Fruit fly (Drosophila melanogaster) whole organism, pupa: ENCODE results near the gene CG14968.
A peak's percentile ranks its signal among the peaks of the same experiment; 100 is the strongest.

Experiments
- CG10348 ChIP-seq: fragments of 200-800 bp; sonication (Bioruptor generic); IDR thresholded peaks from 2 replicates; pipeline ENCODE4 v1.3.6; 2022; ENCODE audit warnings: missing biosample characterization, missing genetic modification characterization
- CG12605 ChIP-seq: fragments of 200-800 bp; sonication (Bioruptor generic); IDR thresholded peaks from 2 replicates; pipeline ENCODE4 v1.3.6; 2022; ENCODE audit warnings: missing biosample characterization, missing genetic modification characterization
- CG13204 ChIP-seq: fragments of 200-800 bp; sonication (Bioruptor generic); optimal IDR thresholded peaks from 2 replicates; lab custom pipeline; 2018; ENCODE audit warnings: missing biosample characterization, mild to moderate bottlenecking, missing genetic modification characterization, moderate library complexity
- CG14655 ChIP-seq: fragments of 200-800 bp; sonication (Bioruptor generic); optimal IDR thresholded peaks from 3 replicates; lab custom pipeline; 2017; ENCODE audit warnings: mild to moderate bottlenecking, missing biosample characterization, missing genetic modification reagents, missing genetic modification characterization
- CG15710 ChIP-seq: fragments of 200-800 bp; sonication (Bioruptor generic); optimal IDR thresholded peaks from 2 replicates; lab custom pipeline; 2018; ENCODE audit warnings: missing biosample characterization, mild to moderate bottlenecking, missing genetic modification characterization, moderate library complexity
- CG17806 ChIP-seq: fragments of 200-800 bp; sonication (Bioruptor generic); optimal IDR thresholded peaks from 2 replicates; lab custom pipeline; 2018; ENCODE audit warnings: missing biosample characterization, mild to moderate bottlenecking, missing genetic modification characterization, moderate library complexity
- CG32121 ChIP-seq: fragments of 200-800 bp; sonication (Bioruptor generic); IDR thresholded peaks from 2 replicates; pipeline ENCODE4 v1.3.6; 2022; ENCODE audit warnings: missing biosample characterization, missing genetic modification characterization
- CG34367 ChIP-seq: fragments of 200-800 bp; sonication (Bioruptor generic); optimal IDR thresholded peaks from 2 replicates; lab custom pipeline; 2018; ENCODE audit warnings: missing biosample characterization, mild to moderate bottlenecking, missing genetic modification characterization
- CG4496 ChIP-seq: fragments of 200-800 bp; sonication (Bioruptor generic); IDR thresholded peaks from 3 replicates; pipeline ENCODE4 v1.3.6; 2022; ENCODE audit warnings: missing biosample characterization, missing genetic modification characterization
- CG8159 ChIP-seq: fragments of 200-800 bp; sonication (Bioruptor generic); optimal IDR thresholded peaks from 3 replicates; lab custom pipeline; 2018; ENCODE audit warnings: missing biosample characterization, mild to moderate bottlenecking, missing genetic modification characterization, moderate library complexity
- CG8301 ChIP-seq: fragments of 200-800 bp; sonication (Bioruptor generic); optimal IDR thresholded peaks from 2 replicates; lab custom pipeline; 2018; ENCODE audit warnings: missing biosample characterization, mild to moderate bottlenecking, missing genetic modification characterization
- CG9948 ChIP-seq: fragments of 200-800 bp; sonication (Bioruptor generic); optimal IDR thresholded peaks from 2 replicates; lab custom pipeline; 2018; ENCODE audit warnings: missing biosample characterization, mild to moderate bottlenecking, missing genetic modification characterization, moderate library complexity
- D1 ChIP-seq: fragments of 200-800 bp; sonication (Bioruptor generic); optimal IDR thresholded peaks from 2 replicates; lab custom pipeline; 2018; ENCODE audit warnings: missing biosample characterization, mild to moderate bottlenecking, missing genetic modification characterization, moderate library complexity
- EcR ChIP-seq: fragments of 200-800 bp; sonication (Bioruptor generic); optimal IDR thresholded peaks from 3 replicates; lab custom pipeline; 2019; ENCODE audit warnings: missing biosample characterization, missing genetic modification characterization, mild to moderate bottlenecking, moderate library complexity, missing genetic modification reagents
- Ets98B ChIP-seq: fragments of 200-800 bp; sonication (Bioruptor generic); IDR thresholded peaks from 2 replicates; pipeline ENCODE4 v1.3.6; 2022; ENCODE audit warnings: missing biosample characterization, missing genetic modification characterization
- Pif1A ChIP-seq: fragments of 200-800 bp; sonication (Bioruptor generic); optimal IDR thresholded peaks from 3 replicates; lab custom pipeline; 2016; ENCODE audit warnings: missing biosample characterization, missing genetic modification characterization
- Pif1B ChIP-seq: fragments of 200-800 bp; sonication (Bioruptor generic); optimal IDR thresholded peaks from 3 replicates; lab custom pipeline; 2016; ENCODE audit warnings: missing biosample characterization, missing genetic modification characterization
- Snoo ChIP-seq: fragments of 200-800 bp; sonication (Bioruptor generic); optimal IDR thresholded peaks from 3 replicates; lab custom pipeline; 2017; ENCODE audit warnings: missing biosample characterization, mild to moderate bottlenecking, missing genetic modification characterization, inconsistent platforms
- fd96Ca ChIP-seq: fragments of 200-800 bp; sonication (Bioruptor generic); IDR thresholded peaks from 3 replicates; pipeline ENCODE4 v1.3.6; 2022; ENCODE audit warnings: missing biosample characterization, missing genetic modification characterization
- gl ChIP-seq: fragments of 200-800 bp; sonication (Bioruptor generic); optimal IDR thresholded peaks from 2 replicates; lab custom pipeline; 2018; ENCODE audit warnings: missing biosample characterization, mild to moderate bottlenecking, missing genetic modification characterization
- rn ChIP-seq: fragments of 200-800 bp; sonication (Bioruptor generic); IDR thresholded peaks from 2 replicates; pipeline ENCODE4 v1.3.6; 2022; ENCODE audit warnings: missing biosample characterization, missing genetic modification characterization

The CG14968 gene

DNA sequence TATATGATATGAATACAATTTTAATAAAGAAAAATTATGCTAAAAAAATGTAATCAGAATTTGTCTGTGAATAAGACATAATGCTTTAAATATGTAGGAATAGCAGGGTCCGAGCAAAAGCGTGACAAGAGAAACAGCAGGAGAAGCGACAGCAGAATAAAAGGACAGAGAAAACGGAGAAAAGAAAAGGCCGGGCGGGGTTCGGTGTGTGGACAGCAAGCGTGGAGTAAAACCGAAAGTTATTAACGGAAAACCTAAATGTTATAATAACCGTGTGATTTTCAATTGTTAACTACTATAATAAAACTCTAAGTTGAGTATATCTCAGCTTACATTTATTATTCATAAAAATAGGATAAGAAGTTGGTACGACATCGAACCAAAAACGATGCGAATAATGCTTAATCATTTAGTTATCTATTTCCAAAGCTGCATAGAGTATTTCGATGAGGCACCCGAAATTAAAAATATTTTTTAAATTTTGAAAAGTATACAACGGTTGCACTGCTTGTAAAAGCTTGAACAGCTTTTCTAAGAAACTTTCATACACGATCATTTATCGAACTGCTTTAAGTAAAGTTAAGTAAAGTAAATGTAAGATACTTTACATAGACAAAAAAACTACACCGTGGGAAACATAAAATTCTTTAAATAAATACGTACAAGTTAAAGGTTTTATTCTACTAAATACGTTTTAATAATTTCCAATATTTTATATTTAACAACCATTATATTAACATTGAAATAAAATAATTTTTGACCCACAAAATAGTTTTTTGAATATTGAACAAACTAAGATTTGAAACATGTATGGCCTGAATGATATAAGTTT, 51.0 kb downstream of the CG14968 start:
- TF ChIP-seq CG8301 (tag; lab: Kevin White, UChicago) (peak; percentile 9), Snoo (tag; lab: Kevin White, UChicago) (no peak), CG9948 (tag; lab: Kevin White, UChicago) (peak; percentile 0), gl (tag; lab: Kevin White, UChicago) (no peak), D1 (tag; lab: Kevin White, UChicago) (no peak), CG12605 (GFP tag; lab: Robert Waterston, UW) (0 out of 2 replicates have a peak, but pooled peaks have one; percentile 20), CG32121 (GFP tag; lab: Robert Waterston, UW) (0 out of 2 replicates have a peak, but pooled peaks have one; percentile 10)

DNA sequence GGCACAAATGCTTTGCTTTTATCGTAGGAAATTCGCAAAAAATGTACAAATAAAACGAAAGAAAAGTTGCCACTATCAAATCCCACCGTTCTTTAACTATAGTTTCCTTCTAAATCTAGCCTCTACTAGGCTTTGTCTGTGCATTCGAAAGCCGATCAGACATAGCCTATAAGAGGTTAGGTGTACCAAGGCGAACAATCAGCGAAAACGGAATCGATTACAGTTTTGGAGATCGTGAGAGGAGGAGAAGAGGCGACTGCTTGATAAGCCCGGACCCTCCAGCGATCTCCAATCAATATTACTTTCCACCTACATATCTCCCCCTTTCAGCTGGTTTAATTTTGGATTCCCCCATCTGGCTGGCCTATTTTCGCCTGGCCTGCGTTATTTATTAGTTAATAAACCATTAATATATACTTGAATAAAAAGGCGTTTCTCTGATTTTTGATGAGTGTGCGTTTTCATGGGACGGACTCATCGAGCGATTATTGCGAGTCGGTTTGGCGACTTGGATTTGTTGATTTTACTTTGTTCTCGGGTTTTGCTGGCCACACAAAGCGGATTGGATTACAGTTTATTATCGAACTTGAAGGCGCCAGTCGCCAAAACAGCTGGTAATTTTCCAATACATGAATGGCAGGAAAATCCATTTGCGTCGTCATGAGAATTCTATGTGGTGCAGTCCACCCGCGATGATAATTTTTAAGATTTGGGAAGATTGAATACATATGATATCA, 51.8 kb downstream of the CG14968 start:
- TF ChIP-seq D1 (tag; lab: Kevin White, UChicago) (no peak), CG13204 (no peak), CG9948 (tag; lab: Kevin White, UChicago) (no peak), rn (GFP tag; lab: Robert Waterston, UW) (no peak), CG12605 (GFP tag; lab: Robert Waterston, UW) (no peak), CG8159 (tag; lab: Kevin White, UChicago) (no peak), CG4496 (no peak), CG32121 (GFP tag; lab: Robert Waterston, UW) (no peak), gl (tag; lab: Kevin White, UChicago) (no peak), fd96Ca (no peak), Pif1A (GFP tag; lab: Kevin White, UChicago) (no peak), EcR (no peak), Snoo (tag; lab: Kevin White, UChicago) (no peak), CG10348 (GFP tag; lab: Robert Waterston, UW) (no peak)
- TF ChIP-seq, all 21 proteins: peak for 0

- TF ChIP-seq CG32121 (GFP tag; lab: Robert Waterston, UW) = peak; percentile 80
- TF ChIP-seq gl (tag; lab: Kevin White, UChicago) = no peak
- TF ChIP-seq D1 (tag; lab: Kevin White, UChicago) = peak; percentile 52
- TF ChIP-seq CG10348 (GFP tag; lab: Robert Waterston, UW) = peak; percentile 73
- peak; percentile 85 for TF ChIP-seq CG4496
- TF ChIP-seq EcR = no peak
- TF ChIP-seq CG34367 (tag; lab: Kevin White, UChicago) = peak; percentile 72
- peak; percentile 96 for TF ChIP-seq CG8301 (tag; lab: Kevin White, UChicago)
- peak; percentile 34 for TF ChIP-seq CG13204
- TF ChIP-seq CG9948 (tag; lab: Kevin White, UChicago) = peak; percentile 85
- peak; percentile 12; the same call in 1 of the 2 replicates for TF ChIP-seq rn (GFP tag; lab: Robert Waterston, UW)
- peak; percentile 76 for TF ChIP-seq Ets98B (GFP tag; lab: Robert Waterston, UW)
- 0 out of 2 replicates have a peak, but pooled peaks have one; percentile 8 for TF ChIP-seq CG12605 (GFP tag; lab: Robert Waterston, UW)
- TF ChIP-seq CG17806 (tag; lab: Kevin White, UChicago) = peak; percentile 71
- TF ChIP-seq Pif1A (GFP tag; lab: Kevin White, UChicago) = peak; percentile 81
- peak; percentile 78 for TF ChIP-seq fd96Ca
- peak; percentile 72 for TF ChIP-seq Pif1B (GFP tag; lab: Kevin White, UChicago)
- TF ChIP-seq Snoo (tag; lab: Kevin White, UChicago) = no peak
- TF ChIP-seq CG14655 (GFP tag; lab: Kevin White, UChicago) = peak; percentile 98
- TF ChIP-seq CG8159 (tag; lab: Kevin White, UChicago) = peak; percentile 63
- TF ChIP-seq CG15710 (tag; lab: Kevin White, UChicago) = peak; percentile 64
- TF ChIP-seq, all 21 proteins: peak for 18
These were observed 52.7 kb downstream of the CG14968 start for dm6 chr3L:3249997-3250774.

- TF ChIP-seq CG10348 (GFP tag; lab: Robert Waterston, UW) (no peak), fd96Ca (no peak), Pif1B (GFP tag; lab: Kevin White, UChicago) (no peak), CG15710 (tag; lab: Kevin White, UChicago) (no peak), CG9948 (tag; lab: Kevin White, UChicago) (no peak), CG32121 (GFP tag; lab: Robert Waterston, UW) (no peak), EcR (no peak), CG13204 (no peak), CG8159 (tag; lab: Kevin White, UChicago) (no peak), CG12605 (GFP tag; lab: Robert Waterston, UW) (no peak), gl (tag; lab: Kevin White, UChicago) (no peak), CG34367 (tag; lab: Kevin White, UChicago) (no peak), rn (GFP tag; lab: Robert Waterston, UW) (no peak), Pif1A (GFP tag; lab: Kevin White, UChicago) (no peak), CG4496 (no peak), D1 (tag; lab: Kevin White, UChicago) (no peak)
These were observed 53.3 kb downstream of the CG14968 start for dm6 chr3L:3249664-3249996.
